Fruit fly (Drosophila melanogaster): ENCODE data around the gene CG42245.

CG42245 gene

DNA sequence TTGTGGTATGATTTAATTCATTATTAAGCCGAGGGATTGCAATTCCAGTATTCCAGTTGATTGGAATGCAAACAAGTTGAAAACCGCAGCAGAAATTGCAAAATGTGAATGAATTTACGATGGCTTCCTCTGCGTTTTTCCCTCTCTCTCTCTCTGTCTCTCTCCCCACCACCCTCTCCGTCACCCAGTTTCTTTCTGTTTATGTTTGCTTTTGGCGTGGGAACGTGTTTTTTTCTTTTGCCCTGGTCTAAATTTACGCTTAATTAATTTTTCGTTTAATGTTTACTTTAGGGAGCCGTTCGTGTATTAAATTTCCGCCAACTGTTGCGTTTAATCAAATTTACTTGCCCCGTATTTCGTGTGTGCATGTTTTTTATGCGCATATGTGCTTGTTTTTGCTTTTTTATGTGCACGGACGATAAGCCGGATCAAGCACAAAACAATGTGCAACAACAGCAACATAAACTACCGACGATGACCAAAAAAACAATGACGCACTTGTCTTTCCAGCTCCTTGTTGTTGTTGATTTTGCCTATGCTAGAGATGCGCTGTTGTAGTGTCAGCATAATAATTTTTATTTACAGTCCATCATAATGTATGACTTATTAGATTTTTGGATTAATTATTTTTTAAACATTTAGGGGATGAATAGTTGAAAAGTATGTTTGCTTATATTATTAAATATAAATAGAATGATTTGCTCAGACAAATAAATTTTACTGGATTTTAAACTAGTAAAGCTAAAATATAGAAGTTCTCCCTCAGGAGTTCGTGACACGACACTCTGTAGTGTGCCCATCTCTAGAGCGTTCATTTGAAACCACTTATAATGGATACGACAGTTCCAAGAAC is 41.4 kb upstream of the CG42245 start (continued):
- TF ChIP-seq CG2875 (GFP tag; optimal IDR thresholded peaks at IDR 0.05) (no peak), CG1529 (GFP tag; optimal IDR thresholded peaks at IDR 0.05) (peak; percentile 36), fd64A (GFP tag; optimal IDR thresholded peaks at IDR 0.05) (no peak), gem (tag; optimal IDR thresholded peaks at IDR 0.05) (peak; percentile 88), Bteb2 (GFP tag; optimal IDR thresholded peaks at IDR 0.05) (peak; percentile 44), ham (GFP tag; IDR thresholded peaks at IDR 0.05) (no peak), ERR (GFP tag; optimal IDR thresholded peaks at IDR 0.05) (no peak), slp2 (GFP tag; optimal IDR thresholded peaks at IDR 0.05) (no peak), CG10543 (GFP tag; optimal IDR thresholded peaks at IDR 0.05) (peak; percentile 65), gcm (GFP tag; optimal IDR thresholded peaks at IDR 0.05) (peak; percentile 71), CrebB (tag; optimal IDR thresholded peaks at IDR 0.05) (peak; percentile 45), inv (GFP tag; IDR thresholded peaks at IDR 0.05; ENCODE audit: partially characterized antibody) (peak; percentile 64), cad (GFP tag; optimal IDR thresholded peaks at IDR 0.05) (no peak), tll (GFP tag; optimal IDR thresholded peaks at IDR 0.05) (no peak), org-1 (GFP tag; optimal IDR thresholded peaks at IDR 0.05) (peak; percentile 66), lab (GFP tag; optimal IDR thresholded peaks at IDR 0.05) (peak; percentile 86), ab (GFP tag; optimal IDR thresholded peaks at IDR 0.05) (no peak), CG11456 (GFP tag; IDR thresholded peaks at IDR 0.05) (no peak), CG2678 (tag; optimal IDR thresholded peaks at IDR 0.05) (peak; percentile 87), Sin3A (optimal IDR thresholded peaks at IDR 0.05) (no peak), crp (GFP tag; optimal IDR thresholded peaks at IDR 0.05) (no peak), gfzf (GFP tag; optimal IDR thresholded peaks at IDR 0.05) (no peak), Dad (GFP tag; optimal IDR thresholded peaks at IDR 0.05) (no peak), D (optimal IDR thresholded peaks at IDR 0.05) (no peak), D (GFP tag; optimal IDR thresholded peaks at IDR 0.05) (peak; percentile 59), amos (GFP tag; IDR thresholded peaks at IDR 0.05; ENCODE audit: partially characterized antibody) (peak; percentile 66), CG1792 (GFP tag; optimal IDR thresholded peaks at IDR 0.05) (no peak), pb (GFP tag; optimal IDR thresholded peaks at IDR 0.05) (no peak), CG10366 (GFP tag; IDR thresholded peaks at IDR 0.05) (peak; percentile 72), CG16815 (GFP tag; optimal IDR thresholded peaks at IDR 0.05) (peak; percentile 43), CG7928 (GFP tag; optimal IDR thresholded peaks at IDR 0.05) (peak; percentile 44), row (GFP tag; IDR thresholded peaks at IDR 0.05) (peak; percentile 93), Doc3 (GFP tag; IDR thresholded peaks at IDR 0.05; ENCODE audit: partially characterized antibody) (peak; percentile 84; the same call in 2 of the 3 replicates), H15 (GFP tag; IDR thresholded peaks at IDR 0.05) (no peak), oc (tag; optimal IDR thresholded peaks at IDR 0.05) (peak; percentile 63), CG18476 (GFP tag; optimal IDR thresholded peaks at IDR 0.05) (peak; percentile 59), eve (GFP tag; optimal IDR thresholded peaks at IDR 0.05) (no peak), Taf1 (GFP tag; IDR thresholded peaks at IDR 0.05) (peak; percentile 58; the same call in 1 of the 2 replicates), NFAT (GFP tag; IDR thresholded peaks at IDR 0.05) (no peak), twi (tag; optimal IDR thresholded peaks at IDR 0.05) (peak; percentile 69), CG15479 (GFP tag; optimal IDR thresholded peaks at IDR 0.05) (no peak), CG10267 (tag; optimal IDR thresholded peaks at IDR 0.05) (peak; percentile 78), CG13123 (GFP tag; optimal IDR thresholded peaks at IDR 0.05) (peak; percentile 60), gcm2 (GFP tag; optimal IDR thresholded peaks at IDR 0.05) (no peak), CG9797 (GFP tag; optimal IDR thresholded peaks at IDR 0.05) (no peak), CG12236 (GFP tag; optimal IDR thresholded peaks at IDR 0.05) (no peak), CG12219 (GFP tag; optimal IDR thresholded peaks at IDR 0.05) (peak; percentile 48), CG13894 (tag; optimal IDR thresholded peaks at IDR 0.05) (peak; percentile 77), wor (GFP tag; IDR thresholded peaks at IDR 0.05) (peak; percentile 68)
